Worm (Caenorhabditis elegans): ENCODE results near the gene cchl-1.

cchl-1 gene

ce11 chrII:11242918-11243317 lies 6.7 kb upstream of the cchl-1 start:
- no peak for TF ChIP-seq rpc-1 (optimal IDR thresholded peaks at IDR 0.05)
- no peak for TF ChIP-seq rpc-1 (tag; optimal IDR thresholded peaks at IDR 0.05)
- TF ChIP-seq ets-4 (GFP tag; optimal IDR thresholded peaks at IDR 0.05): no peak
- TF ChIP-seq zim-3 (tag; optimal IDR thresholded peaks at IDR 0.05): no peak
- TF ChIP-seq Y95B8A.8 (GFP tag; IDR thresholded peaks at IDR 0.05): no peak
- TF ChIP-seq nhr-80 (tag; optimal IDR thresholded peaks at IDR 0.05): no peak
- TF ChIP-seq B0336.3 (GFP tag; IDR thresholded peaks at IDR 0.05): no peak
- TF ChIP-seq egl-18 (GFP tag; IDR thresholded peaks at IDR 0.05): no peak

ce11 chrII:11241497-11241896 lies 5.3 kb upstream of the cchl-1 start:
- TF ChIP-seq ceh-79 (tag; optimal IDR thresholded peaks at IDR 0.05) (no peak), zfh-2 (GFP tag; conservative IDR thresholded peaks at IDR 0.05) (no peak), lsl-1 (GFP tag; optimal IDR thresholded peaks at IDR 0.05) (peak; percentile 96), madf-6 (GFP tag; IDR thresholded peaks at IDR 0.05) (peak; percentile 81), B0019.2 (GFP tag; conservative IDR thresholded peaks at IDR 0.05) (peak; percentile 99), rcor-1 (GFP tag; IDR thresholded peaks at IDR 0.05) (0 out of 2 replicates have a peak, but pooled peaks have one; percentile 10), ceh-91 (GFP tag; IDR thresholded peaks at IDR 0.05) (peak; percentile 9; the same call in 1 of the 2 replicates), F49E8.2 (tag; optimal IDR thresholded peaks at IDR 0.05; ENCODE audit: insufficient read depth) (peak; percentile 46), attf-5 (GFP tag; optimal IDR thresholded peaks at IDR 0.05) (no peak), lir-1 (GFP tag; conservative IDR thresholded peaks at IDR 0.05) (no peak), ztf-22 (GFP tag; optimal IDR thresholded peaks at IDR 0.05) (no peak), athp-1 (tag; optimal IDR thresholded peaks at IDR 0.05) (peak; percentile 70), mxl-1 (tag; optimal IDR thresholded peaks at IDR 0.05) (no peak), attf-6 (GFP tag; IDR thresholded peaks at IDR 0.05) (no peak), lag-1 (GFP tag; IDR thresholded peaks at IDR 0.05) (no peak), xnd-1 (tag; optimal IDR thresholded peaks at IDR 0.05) (peak; percentile 93), gei-17 (GFP tag; optimal IDR thresholded peaks at IDR 0.05) (no peak), him-1 (tag; optimal IDR thresholded peaks at IDR 0.05) (peak; percentile 76), zim-3 (tag; optimal IDR thresholded peaks at IDR 0.05) (no peak), madf-8 (GFP tag; conservative IDR thresholded peaks at IDR 0.05) (peak; percentile 74), nfya-2 (GFP tag; IDR thresholded peaks at IDR 0.05) (no peak), F33H1.4 (GFP tag; IDR thresholded peaks at IDR 0.05) (peak; percentile 56), lin-35 (GFP tag; optimal IDR thresholded peaks at IDR 0.05) (no peak), lin-54 (GFP tag; optimal IDR thresholded peaks at IDR 0.05) (no peak)

- no peak for TF ChIP-seq lin-35 (GFP tag; optimal IDR thresholded peaks at IDR 0.05)
- TF ChIP-seq repo-1 (tag; optimal IDR thresholded peaks at IDR 0.05): no peak
- no peak for TF ChIP-seq somi-1 (GFP tag; optimal IDR thresholded peaks at IDR 0.05)
- TF ChIP-seq cebp-1 (GFP tag; IDR thresholded peaks at IDR 0.05): no peak
- no peak for TF ChIP-seq cebp-1 (tag; optimal IDR thresholded peaks at IDR 0.05)
- TF ChIP-seq ccch-3 (GFP tag; optimal IDR thresholded peaks at IDR 0.05): no peak
- TF ChIP-seq F22D6.2 (tag; optimal IDR thresholded peaks at IDR 0.05): no peak
- TF ChIP-seq T26A5.8 (tag; optimal IDR thresholded peaks at IDR 0.05): no peak
- TF ChIP-seq egl-18 (GFP tag; IDR thresholded peaks at IDR 0.05): no peak
Observed at ce11 chrII:11240963-11241362, 4.8 kb upstream of the cchl-1 start.

Data from whole organism, young adult.